Fruit fly (Drosophila melanogaster) whole organism, pupa: ENCODE measurements around the gene PolI.

Experiments used
- CG10348 ChIP-seq: fragments of 200-800 bp; sonication (Bioruptor generic); IDR thresholded peaks from 2 replicates; pipeline ENCODE4 v1.3.6; 2022; ENCODE audit warnings: missing biosample characterization, missing genetic modification characterization
- CG12605 ChIP-seq: fragments of 200-800 bp; sonication (Bioruptor generic); IDR thresholded peaks from 2 replicates; pipeline ENCODE4 v1.3.6; 2022; ENCODE audit warnings: missing biosample characterization, missing genetic modification characterization
- CG13204 ChIP-seq: fragments of 200-800 bp; sonication (Bioruptor generic); optimal IDR thresholded peaks from 2 replicates; lab custom pipeline; 2018; ENCODE audit warnings: missing biosample characterization, mild to moderate bottlenecking, missing genetic modification characterization, moderate library complexity
- CG14655 ChIP-seq: fragments of 200-800 bp; sonication (Bioruptor generic); optimal IDR thresholded peaks from 3 replicates; lab custom pipeline; 2017; ENCODE audit warnings: mild to moderate bottlenecking, missing biosample characterization, missing genetic modification reagents, missing genetic modification characterization
- CG15710 ChIP-seq: fragments of 200-800 bp; sonication (Bioruptor generic); optimal IDR thresholded peaks from 2 replicates; lab custom pipeline; 2018; ENCODE audit warnings: missing biosample characterization, mild to moderate bottlenecking, missing genetic modification characterization, moderate library complexity
- CG17806 ChIP-seq: fragments of 200-800 bp; sonication (Bioruptor generic); optimal IDR thresholded peaks from 2 replicates; lab custom pipeline; 2018; ENCODE audit warnings: missing biosample characterization, mild to moderate bottlenecking, missing genetic modification characterization, moderate library complexity
- CG32121 ChIP-seq: fragments of 200-800 bp; sonication (Bioruptor generic); IDR thresholded peaks from 2 replicates; pipeline ENCODE4 v1.3.6; 2022; ENCODE audit warnings: missing biosample characterization, missing genetic modification characterization
- CG34367 ChIP-seq: fragments of 200-800 bp; sonication (Bioruptor generic); optimal IDR thresholded peaks from 2 replicates; lab custom pipeline; 2018; ENCODE audit warnings: missing biosample characterization, mild to moderate bottlenecking, missing genetic modification characterization
- CG4496 ChIP-seq: fragments of 200-800 bp; sonication (Bioruptor generic); IDR thresholded peaks from 3 replicates; pipeline ENCODE4 v1.3.6; 2022; ENCODE audit warnings: missing biosample characterization, missing genetic modification characterization
- CG8159 ChIP-seq: fragments of 200-800 bp; sonication (Bioruptor generic); optimal IDR thresholded peaks from 3 replicates; lab custom pipeline; 2018; ENCODE audit warnings: missing biosample characterization, mild to moderate bottlenecking, missing genetic modification characterization, moderate library complexity
- CG8301 ChIP-seq: fragments of 200-800 bp; sonication (Bioruptor generic); optimal IDR thresholded peaks from 2 replicates; lab custom pipeline; 2018; ENCODE audit warnings: missing biosample characterization, mild to moderate bottlenecking, missing genetic modification characterization
- CG9948 ChIP-seq: fragments of 200-800 bp; sonication (Bioruptor generic); optimal IDR thresholded peaks from 2 replicates; lab custom pipeline; 2018; ENCODE audit warnings: missing biosample characterization, mild to moderate bottlenecking, missing genetic modification characterization, moderate library complexity
- D1 ChIP-seq: fragments of 200-800 bp; sonication (Bioruptor generic); optimal IDR thresholded peaks from 2 replicates; lab custom pipeline; 2018; ENCODE audit warnings: missing biosample characterization, mild to moderate bottlenecking, missing genetic modification characterization, moderate library complexity
- EcR ChIP-seq: fragments of 200-800 bp; sonication (Bioruptor generic); optimal IDR thresholded peaks from 3 replicates; lab custom pipeline; 2019; ENCODE audit warnings: missing biosample characterization, missing genetic modification characterization, mild to moderate bottlenecking, moderate library complexity, missing genetic modification reagents
- Ets98B ChIP-seq: fragments of 200-800 bp; sonication (Bioruptor generic); IDR thresholded peaks from 2 replicates; pipeline ENCODE4 v1.3.6; 2022; ENCODE audit warnings: missing biosample characterization, missing genetic modification characterization
- Pif1A ChIP-seq: fragments of 200-800 bp; sonication (Bioruptor generic); optimal IDR thresholded peaks from 3 replicates; lab custom pipeline; 2016; ENCODE audit warnings: missing biosample characterization, missing genetic modification characterization
- Pif1B ChIP-seq: fragments of 200-800 bp; sonication (Bioruptor generic); optimal IDR thresholded peaks from 3 replicates; lab custom pipeline; 2016; ENCODE audit warnings: missing biosample characterization, missing genetic modification characterization
- Snoo ChIP-seq: fragments of 200-800 bp; sonication (Bioruptor generic); optimal IDR thresholded peaks from 3 replicates; lab custom pipeline; 2017; ENCODE audit warnings: missing biosample characterization, mild to moderate bottlenecking, missing genetic modification characterization, inconsistent platforms
- fd96Ca ChIP-seq: fragments of 200-800 bp; sonication (Bioruptor generic); IDR thresholded peaks from 3 replicates; pipeline ENCODE4 v1.3.6; 2022; ENCODE audit warnings: missing biosample characterization, missing genetic modification characterization
- gl ChIP-seq: fragments of 200-800 bp; sonication (Bioruptor generic); optimal IDR thresholded peaks from 2 replicates; lab custom pipeline; 2018; ENCODE audit warnings: missing biosample characterization, mild to moderate bottlenecking, missing genetic modification characterization
- rn ChIP-seq: fragments of 200-800 bp; sonication (Bioruptor generic); IDR thresholded peaks from 2 replicates; pipeline ENCODE4 v1.3.6; 2022; ENCODE audit warnings: missing biosample characterization, missing genetic modification characterization

The PolI gene

dm6 chr3R:8210837-8211488, 22.3 kb upstream of the PolI start:
- TF ChIP-seq CG9948 (tag; lab: Kevin White, UChicago) = no peak
- TF ChIP-seq fd96Ca (GFP tag; lab: Robert Waterston, UW) = no peak
- no peak for TF ChIP-seq Ets98B
- no peak for TF ChIP-seq CG4496 (GFP tag; lab: Robert Waterston, UW)
- no peak for TF ChIP-seq CG32121 (GFP tag; lab: Robert Waterston, UW)
- no peak for TF ChIP-seq CG12605
- no peak for TF ChIP-seq Pif1B (GFP tag; lab: Kevin White, UChicago)
- TF ChIP-seq CG15710 (tag; lab: Kevin White, UChicago) = no peak
- TF ChIP-seq CG10348 (GFP tag; lab: Robert Waterston, UW) = no peak
- TF ChIP-seq gl = no peak
- no peak for TF ChIP-seq Pif1A
- no peak for TF ChIP-seq CG13204 (GFP tag; lab: Kevin White, UChicago)
- no peak for TF ChIP-seq CG8159 (tag; lab: Kevin White, UChicago)
- no peak for TF ChIP-seq D1
- no peak for TF ChIP-seq CG8301 (tag; lab: Kevin White, UChicago)
- TF ChIP-seq EcR (GFP tag; lab: Kevin White, UChicago) = no peak
- no peak for TF ChIP-seq CG34367 (tag; lab: Kevin White, UChicago)
- TF ChIP-seq rn (GFP tag; lab: Robert Waterston, UW) = no peak
- no peak for TF ChIP-seq Snoo (tag; lab: Kevin White, UChicago)

dm6 chr3R:8212594-8212993, 20.7 kb upstream of the PolI start:
- no peak for TF ChIP-seq CG8159 (tag; lab: Kevin White, UChicago)
- TF ChIP-seq fd96Ca (GFP tag; lab: Robert Waterston, UW) = 0 out of 3 replicates have a peak, but pooled peaks have one; percentile 15
- TF ChIP-seq CG4496 (GFP tag; lab: Robert Waterston, UW) = no peak
- TF ChIP-seq EcR (GFP tag; lab: Kevin White, UChicago) = no peak

- TF ChIP-seq Pif1A (no peak), CG4496 (GFP tag; lab: Robert Waterston, UW) (no peak), D1 (no peak), CG15710 (tag; lab: Kevin White, UChicago) (no peak), CG9948 (tag; lab: Kevin White, UChicago) (no peak), CG12605 (no peak), CG13204 (GFP tag; lab: Kevin White, UChicago) (no peak), CG32121 (GFP tag; lab: Robert Waterston, UW) (no peak), CG17806 (tag; lab: Kevin White, UChicago) (no peak)
Measured at dm6 chr3R:8215528-8216189, 17.6 kb upstream of the PolI start.

dm6 chr3R:8217727-8218126, 15.6 kb upstream of the PolI start, which contains the start of gene CG7800:
Gene CG7800, plus strand, starts transcription at chr3R:8217957.
- TF ChIP-seq CG10348 (GFP tag; lab: Robert Waterston, UW) = no peak
- TF ChIP-seq CG4496 (GFP tag; lab: Robert Waterston, UW) = no peak
- TF ChIP-seq CG34367 (tag; lab: Kevin White, UChicago) = no peak
- TF ChIP-seq fd96Ca (GFP tag; lab: Robert Waterston, UW) = no peak
- no peak for TF ChIP-seq Pif1B (GFP tag; lab: Kevin White, UChicago)
- no peak for TF ChIP-seq Ets98B
- TF ChIP-seq CG15710 (tag; lab: Kevin White, UChicago) = no peak
- no peak for TF ChIP-seq CG17806 (tag; lab: Kevin White, UChicago)
- TF ChIP-seq Pif1A = no peak
- no peak for TF ChIP-seq rn (GFP tag; lab: Robert Waterston, UW)
- no peak for TF ChIP-seq CG9948 (tag; lab: Kevin White, UChicago)
- TF ChIP-seq CG8301 (tag; lab: Kevin White, UChicago) = no peak
- TF ChIP-seq CG14655 (GFP tag; lab: Kevin White, UChicago) = no peak
- TF ChIP-seq CG32121 (GFP tag; lab: Robert Waterston, UW) = no peak
- no peak for TF ChIP-seq CG13204 (GFP tag; lab: Kevin White, UChicago)
- TF ChIP-seq gl = no peak
- TF ChIP-seq CG8159 (tag; lab: Kevin White, UChicago) = no peak
- no peak for TF ChIP-seq CG12605
- TF ChIP-seq Snoo (tag; lab: Kevin White, UChicago) = no peak

dm6 chr3R:8219891-8220290, 13.4 kb upstream of the PolI start, which contains the start of gene CG18249:
Gene CG18249, plus strand, starts transcription at chr3R:8220146.
- TF ChIP-seq D1 (no peak), fd96Ca (GFP tag; lab: Robert Waterston, UW) (no peak), CG14655 (GFP tag; lab: Kevin White, UChicago) (no peak), Pif1A (no peak)
- TF ChIP-seq, all 21 proteins: peak for 0

dm6 chr3R:8223074-8223597, 10.2 kb upstream of the PolI start:
- TF ChIP-seq CG4496 (GFP tag; lab: Robert Waterston, UW) (no peak), CG12605 (no peak), CG8301 (tag; lab: Kevin White, UChicago) (no peak), Ets98B (no peak), CG13204 (GFP tag; lab: Kevin White, UChicago) (no peak), rn (GFP tag; lab: Robert Waterston, UW) (no peak), CG14655 (GFP tag; lab: Kevin White, UChicago) (no peak), D1 (no peak), CG17806 (tag; lab: Kevin White, UChicago) (no peak), CG10348 (GFP tag; lab: Robert Waterston, UW) (no peak), Pif1A (no peak)
